Worm (Caenorhabditis elegans) whole organism, L4 larva: Measurements from ENCODE around the gene toca-1.
A peak's percentile ranks its signal among the peaks of the same experiment; 100 is the strongest.

ENCODE experiments used
- F10B5.3 ChIP-seq: sonication (generic microtip); optimal IDR thresholded peaks from 2 replicates; lab custom pipeline; 2016; ENCODE audit warnings: mild to moderate bottlenecking, missing genetic modification characterization, missing compliant biosample characterization
- F26F4.8 ChIP-seq: fragments of 200-800 bp; sonication (Bioruptor generic); conservative IDR thresholded peaks from 2 replicates; pipeline ENCODE4 v1.3.6; 2022; ENCODE audit warnings: missing genetic modification characterization, missing compliant biosample characterization
- R02D3.7 ChIP-seq: fragments of 150-350 bp; sonication (generic microtip); optimal IDR thresholded peaks from 3 replicates; lab custom pipeline; 2014; ENCODE audit warnings: missing biosample characterization, missing genetic modification characterization
- T20F7.1 ChIP-seq: fragments of 200-800 bp; sonication (Bioruptor generic); optimal IDR thresholded peaks from 2 replicates; lab custom pipeline; 2018; ENCODE audit warnings: mild to moderate bottlenecking, missing genetic modification characterization, missing compliant biosample characterization
- T26A8.4 ChIP-seq: fragments of 200-800 bp; sonication (Bioruptor generic); IDR thresholded peaks from 2 replicates; pipeline ENCODE4 v1.3.6; 2022; ENCODE audit warnings: missing genetic modification characterization, missing compliant biosample characterization
- Y105C5A.15 ChIP-seq: fragments of 200-800 bp; sonication (Bioruptor generic); IDR thresholded peaks from 2 replicates; pipeline ENCODE4 v1.3.6; 2022; ENCODE audit warnings: missing genetic modification characterization, missing compliant biosample characterization
- Y5F2A.4 ChIP-seq: fragments of 200-800 bp; sonication (Bioruptor generic); optimal IDR thresholded peaks from 2 replicates; lab custom pipeline; 2018; ENCODE audit warnings: mild to moderate bottlenecking, missing genetic modification characterization, missing compliant biosample characterization
- aha-1 ChIP-seq: fragments of 150-350 bp; peaks from one replicate; lab custom pipeline; 2014; ENCODE audit warnings: missing biosample characterization, missing genetic modification characterization
- aly-2 ChIP-seq: sonication (generic microtip); optimal IDR thresholded peaks from 2 replicates; lab custom pipeline; 2018; ENCODE audit warnings: missing biosample characterization, missing genetic modification characterization
- arid-1 ChIP-seq: fragments of 200-800 bp; sonication (Bioruptor generic); conservative IDR thresholded peaks from 2 replicates; pipeline ENCODE4 v1.3.6; 2022; ENCODE audit warnings: missing genetic modification reagents, missing genetic modification characterization, missing compliant biosample characterization
- ceh-20 ChIP-seq: fragments of 200-800 bp; sonication (Bioruptor generic); IDR thresholded peaks from 2 replicates; pipeline ENCODE4 v1.3.6; 2022; ENCODE audit warnings: missing genetic modification reagents, missing genetic modification characterization, missing compliant biosample characterization
- ceh-32 ChIP-seq: sonication (generic microtip); optimal IDR thresholded peaks from 2 replicates; lab custom pipeline; 2016; ENCODE audit warnings: mild to moderate bottlenecking, missing genetic modification characterization, missing compliant biosample characterization; ENCODE audit not compliant: poor library complexity
- ceh-44 ChIP-seq: fragments of 200-800 bp; sonication (Bioruptor generic); IDR thresholded peaks from 2 replicates; pipeline ENCODE4 v1.3.6; 2022; ENCODE audit warnings: missing genetic modification reagents, missing genetic modification characterization, missing compliant biosample characterization
- ctbp-1 ChIP-seq: fragments of 200-800 bp; sonication (Bioruptor generic); IDR thresholded peaks from 2 replicates; pipeline ENCODE4 v1.3.6; 2022; ENCODE audit warnings: missing genetic modification reagents, missing genetic modification characterization, missing compliant biosample characterization
- daf-12 ChIP-seq: fragments of 150-350 bp; optimal IDR thresholded peaks from 2 replicates; lab custom pipeline; 2014; ENCODE audit warnings: missing biosample characterization, missing genetic modification reagents, missing genetic modification characterization
- daf-16 ChIP-seq, 3 experiments: sonication (generic microtip); optimal IDR thresholded peaks; 2 replicates each; lab custom pipeline; 2016 to 2017; ENCODE audit warnings: missing genetic modification characterization in 3 of 3, missing genetic modification reagents in 3 of 3, mild to moderate bottlenecking in 2 of 3, missing compliant biosample characterization in 2 of 3, missing biosample characterization in 1 of 3, moderate library complexity in 1 of 3
- dmd-8 ChIP-seq: fragments of 200-800 bp; sonication (Bioruptor generic); IDR thresholded peaks from 2 replicates; pipeline ENCODE4 v1.3.6; 2022; ENCODE audit warnings: missing genetic modification characterization, missing compliant biosample characterization
- dpl-1 ChIP-seq: fragments of 150-350 bp; optimal IDR thresholded peaks from 2 replicates; lab custom pipeline; 2014; ENCODE audit warnings: missing biosample characterization, missing genetic modification reagents, missing genetic modification characterization
- fkh-10 ChIP-seq: fragments of 150-350 bp; optimal IDR thresholded peaks from 2 replicates; lab custom pipeline; 2014; ENCODE audit warnings: missing biosample characterization, missing genetic modification reagents, missing genetic modification characterization
- lin-1 ChIP-seq: fragments of 200-800 bp; sonication (Bioruptor generic); IDR thresholded peaks from 2 replicates; pipeline ENCODE4 v1.3.6; 2022; ENCODE audit warnings: missing genetic modification reagents, missing genetic modification characterization, missing compliant biosample characterization
- lin-13 ChIP-seq: fragments of 150-350 bp; optimal IDR thresholded peaks from 2 replicates; lab custom pipeline; 2014; ENCODE audit warnings: missing biosample characterization, missing genetic modification reagents, missing genetic modification characterization
- lin-15B ChIP-seq: fragments of 150-350 bp; sonication (generic microtip); optimal IDR thresholded peaks from 3 replicates; lab custom pipeline; 2014; ENCODE audit warnings: missing biosample characterization, missing genetic modification characterization
- lin-38 ChIP-seq: fragments of 200-800 bp; sonication (Bioruptor generic); IDR thresholded peaks from 2 replicates; pipeline ENCODE4 v1.3.6; 2022; ENCODE audit warnings: missing genetic modification reagents, missing genetic modification characterization, missing compliant biosample characterization
- lsy-2 ChIP-seq, 2 experiments: fragments of 150-350 bp in 1 of 2; sonication (generic microtip) in 1 of 2; optimal IDR thresholded peaks; 2 replicates each; lab custom pipeline; 2014 to 2017; ENCODE audit warnings: missing biosample characterization in 2 of 2, missing genetic modification characterization in 2 of 2
- madf-5 ChIP-seq, 2 experiments: fragments of 200-800 bp; sonication (Bioruptor generic); IDR thresholded peaks; 2 replicates each; pipeline ENCODE4 v1.3.6; 2022; ENCODE audit warnings: missing compliant biosample characterization in 2 of 2, missing genetic modification characterization in 2 of 2
- madf-9 ChIP-seq: fragments of 200-800 bp; sonication (Bioruptor generic); conservative IDR thresholded peaks from 2 replicates; pipeline ENCODE4 v1.3.6; 2022; ENCODE audit warnings: missing genetic modification reagents, missing genetic modification characterization, missing compliant biosample characterization
- mdl-1 ChIP-seq, 2 experiments: fragments of 150-350 bp in 1 of 2; sonication (generic microtip) in 1 of 2; optimal IDR thresholded peaks; 2 replicates each; lab custom pipeline; 2014 to 2017; ENCODE audit warnings: missing biosample characterization in 2 of 2, missing genetic modification characterization in 2 of 2
- mep-1 ChIP-seq: fragments of 150-350 bp; sonication (generic microtip); optimal IDR thresholded peaks from 3 replicates; lab custom pipeline; 2014; ENCODE audit warnings: missing biosample characterization, missing genetic modification characterization
- mes-2 ChIP-seq: sonication (generic microtip); optimal IDR thresholded peaks from 2 replicates; lab custom pipeline; 2016; ENCODE audit warnings: missing genotype, mild to moderate bottlenecking, missing genetic modification characterization, missing compliant biosample characterization; ENCODE audit not compliant: poor library complexity, severe bottlenecking
- mxl-3 ChIP-seq: fragments of 200-800 bp; sonication (Bioruptor generic); optimal IDR thresholded peaks from 2 replicates; lab custom pipeline; 2018; ENCODE audit warnings: mild to moderate bottlenecking, missing genetic modification characterization, missing compliant biosample characterization
- nhr-10 ChIP-seq: fragments of 150-350 bp; optimal IDR thresholded peaks from 2 replicates; lab custom pipeline; 2014; ENCODE audit warnings: missing biosample characterization, missing genetic modification characterization
- nhr-102 ChIP-seq: sonication (generic microtip); optimal IDR thresholded peaks from 2 replicates; lab custom pipeline; 2016; ENCODE audit warnings: mild to moderate bottlenecking, missing genetic modification characterization, moderate library complexity, missing compliant biosample characterization
- nhr-28 ChIP-seq: fragments of 150-350 bp; optimal IDR thresholded peaks from 2 replicates; lab custom pipeline; 2014; ENCODE audit warnings: missing biosample characterization, missing genetic modification characterization
- nhr-41 ChIP-seq: fragments of 200-800 bp; sonication (Bioruptor generic); IDR thresholded peaks from 2 replicates; pipeline ENCODE4 v1.3.6; 2022; ENCODE audit warnings: missing genetic modification reagents, missing genetic modification characterization, missing compliant biosample characterization
- nhr-48 ChIP-seq: sonication (generic microtip); optimal IDR thresholded peaks from 2 replicates; lab custom pipeline; 2016; ENCODE audit warnings: mild to moderate bottlenecking, missing genetic modification characterization, missing compliant biosample characterization
- pha-4 ChIP-seq, 2 experiments: fragments of 150-350 bp in 1 of 2; fragments of 200-800 bp in 1 of 2; sonication (Bioruptor generic) in 1 of 2; IDR thresholded peaks in 1 of 2; optimal IDR thresholded peaks in 1 of 2; 2 replicates each; pipeline versions ENCODE4 v1.3.6 to Lab custom; 2014 to 2022; ENCODE audit warnings: missing genetic modification characterization in 2 of 2, missing genetic modification reagents in 2 of 2, missing biosample characterization in 1 of 2, missing compliant biosample characterization in 1 of 2
- rbr-2 ChIP-seq: sonication (generic microtip); optimal IDR thresholded peaks from 2 replicates; lab custom pipeline; 2016; ENCODE audit warnings: missing genotype, missing genetic modification characterization, missing compliant biosample characterization
- sdz-12 ChIP-seq: fragments of 200-800 bp; sonication (Bioruptor generic); optimal IDR thresholded peaks from 2 replicates; lab custom pipeline; 2018; ENCODE audit warnings: mild to moderate bottlenecking, missing genetic modification characterization, missing compliant biosample characterization
- skn-1 ChIP-seq: fragments of 150-350 bp; optimal IDR thresholded peaks from 2 replicates; lab custom pipeline; 2014; ENCODE audit warnings: missing biosample characterization, missing genetic modification characterization
- snpc-1.2 ChIP-seq: fragments of 200-800 bp; sonication (Bioruptor generic); IDR thresholded peaks from 2 replicates; pipeline ENCODE4 v1.3.6; 2022; ENCODE audit warnings: missing genetic modification reagents, missing genetic modification characterization, missing compliant biosample characterization
- spr-3 ChIP-seq: fragments of 200-800 bp; sonication (Bioruptor generic); optimal IDR thresholded peaks from 2 replicates; lab custom pipeline; 2018; ENCODE audit warnings: mild to moderate bottlenecking, missing genetic modification characterization, missing compliant biosample characterization
- tag-97 ChIP-seq: fragments of 200-800 bp; sonication (Bioruptor generic); IDR thresholded peaks from 2 replicates; pipeline ENCODE4 v1.3.6; 2022; ENCODE audit warnings: missing genetic modification characterization, missing compliant biosample characterization
- vab-7 ChIP-seq: fragments of 200-800 bp; sonication (Bioruptor generic); IDR thresholded peaks from 2 replicates; pipeline ENCODE4 v1.3.6; 2022; ENCODE audit warnings: missing genetic modification reagents, missing genetic modification characterization, missing compliant biosample characterization
- zag-1 ChIP-seq: fragments of 150-350 bp; optimal IDR thresholded peaks from 2 replicates; lab custom pipeline; 2014; ENCODE audit warnings: missing biosample characterization, missing genetic modification characterization
- zip-2 ChIP-seq: fragments of 150-350 bp; optimal IDR thresholded peaks from 2 replicates; lab custom pipeline; 2014; ENCODE audit warnings: missing biosample characterization, missing genetic modification characterization

toca-1 gene

ce11 chrX:1503698-1504501 lies 17.4 kb downstream of the toca-1 start (continued):
- TF ChIP-seq madf-9 (GFP tag; lab: Robert Waterston, UW) (no peak), daf-16 (GFP tag; optimal IDR thresholded peaks at IDR 0.05; lab: Kevin White, UChicago) (peak in 1 of 2 experiments; percentile 11), daf-16 (tag; optimal IDR thresholded peaks at IDR 0.05; lab: Kevin White, UChicago) (peak; percentile 53), aly-2 (tag; lab: Kevin White, UChicago) (no peak), mep-1 (tag; lab: Kevin White, UChicago) (peak; percentile 77), nhr-102 (peak; percentile 17), ctbp-1 (GFP tag; lab: Robert Waterston, UW) (no peak), spr-3 (GFP tag; lab: Kevin White, UChicago) (no peak), dmd-8 (GFP tag; lab: Robert Waterston, UW) (no peak), R02D3.7 (tag; lab: Kevin White, UChicago) (no peak), skn-1 (tag; lab: Kevin White, UChicago) (no peak), mdl-1 (tag; optimal IDR thresholded peaks at IDR 0.05; lab: Kevin White, UChicago) (no peak), T26A8.4 (peak; percentile 84), zag-1 (tag; lab: Kevin White, UChicago) (no peak), nhr-48 (tag; lab: Kevin White, UChicago) (no peak), lin-38 (GFP tag; lab: Robert Waterston, UW) (no peak), Y105C5A.15 (GFP tag; lab: Robert Waterston, UW) (no peak), snpc-1.2 (no peak), dpl-1 (GFP tag; lab: Kevin White, UChicago) (no peak), F26F4.8 (GFP tag; lab: Robert Waterston, UW) (no peak), lin-1 (no peak; the same call in none of the 2 replicates), tag-97 (GFP tag; lab: Robert Waterston, UW) (no peak), sdz-12 (GFP tag; lab: Kevin White, UChicago) (peak; percentile 82), vab-7 (GFP tag; lab: Robert Waterston, UW) (0 out of 2 replicates have a peak, but pooled peaks have one; percentile 3), pha-4 (GFP tag; IDR thresholded peaks at IDR 0.05; lab: Robert Waterston, UW) (peak; percentile 49; the same call in 1 of the 2 replicates), pha-4 (tag; optimal IDR thresholded peaks at IDR 0.05; lab: Kevin White, UChicago) (peak; percentile 86), F10B5.3 (no peak), daf-12 (tag; lab: Kevin White, UChicago) (no peak), ceh-20 (0 out of 2 replicates have a peak, but pooled peaks have one; percentile 8), Y5F2A.4 (no peak), aha-1 (tag; lab: Kevin White, UChicago) (peak; percentile 87), madf-5 (GFP tag; IDR thresholded peaks at IDR 0.05; lab: Robert Waterston, UW) (0 out of 4 replicates have a peak, but pooled peaks of 1 of the 2 experiments have one; percentile 10), lin-15B (tag; lab: Kevin White, UChicago) (no peak), arid-1 (GFP tag; lab: Robert Waterston, UW) (no peak), rbr-2 (no peak), ceh-44 (no peak), zip-2 (tag; lab: Kevin White, UChicago) (no peak), nhr-10 (tag; lab: Kevin White, UChicago) (peak; percentile 84), lin-13 (GFP tag; lab: Kevin White, UChicago) (no peak), nhr-41 (0 out of 2 replicates have a peak, but pooled peaks have one; percentile 9), mxl-3 (GFP tag; lab: Kevin White, UChicago) (no peak), fkh-10 (GFP tag; lab: Kevin White, UChicago) (no peak), mes-2 (tag; lab: Kevin White, UChicago) (no peak), lsy-2 (tag; optimal IDR thresholded peaks at IDR 0.05; lab: Kevin White, UChicago) (peak; percentile 27 to 54), nhr-28 (peak; percentile 37), T20F7.1 (no peak), ceh-32 (tag; lab: Kevin White, UChicago) (no peak)
- TF ChIP-seq, all 104 proteins: peak for 32
